Worm (Caenorhabditis elegans) whole organism, L4 larva: ENCODE data around the gene gpa-10.

Experiments used
- F44E2.7 ChIP-seq: fragments of 200-800 bp; sonication (Bioruptor generic); IDR thresholded peaks from 2 replicates; pipeline ENCODE4 v2.1.2; 2022; ENCODE audit warnings: missing genetic modification characterization, missing compliant biosample characterization
- F49E8.2 ChIP-seq: sonication (generic microtip); optimal IDR thresholded peaks from 2 replicates; lab custom pipeline; 2016; ENCODE audit warnings: missing compliant biosample characterization, mild to moderate bottlenecking, missing genetic modification characterization, borderline replicate concordance
- egl-27 ChIP-seq: sonication (generic microtip); optimal IDR thresholded peaks from 3 replicates; lab custom pipeline; 2017; ENCODE audit warnings: missing biosample characterization, missing genetic modification reagents, missing genetic modification characterization
- lin-39 ChIP-seq: fragments of 150-350 bp; optimal IDR thresholded peaks from 2 replicates; lab custom pipeline; 2014; ENCODE audit warnings: missing biosample characterization, missing genetic modification reagents, missing genetic modification characterization
- nhr-11 ChIP-seq: fragments of 150-350 bp; optimal IDR thresholded peaks from 2 replicates; lab custom pipeline; 2014; ENCODE audit warnings: missing biosample characterization, missing genetic modification characterization
- nhr-28 ChIP-seq: fragments of 150-350 bp; optimal IDR thresholded peaks from 2 replicates; lab custom pipeline; 2014; ENCODE audit warnings: missing biosample characterization, missing genetic modification characterization
- set-16 ChIP-seq: fragments of 200-800 bp; sonication (Bioruptor generic); IDR thresholded peaks from 2 replicates; pipeline ENCODE4 v1.3.6; 2022; ENCODE audit warnings: missing genetic modification reagents, missing genetic modification characterization, missing compliant biosample characterization
- snpc-4 ChIP-seq: fragments of 150-350 bp; optimal IDR thresholded peaks from 2 replicates; lab custom pipeline; 2014; ENCODE audit warnings: missing biosample characterization, missing genetic modification characterization
- tra-1 ChIP-seq: fragments of 200-800 bp; sonication (Bioruptor generic); IDR thresholded peaks from 2 replicates; pipeline ENCODE4 v1.3.6; 2022; ENCODE audit warnings: missing genetic modification reagents, missing genetic modification characterization, missing compliant biosample characterization
- ztf-11 ChIP-seq: fragments of 150-350 bp; optimal IDR thresholded peaks from 2 replicates; lab custom pipeline; 2014; ENCODE audit warnings: missing biosample characterization, missing genetic modification characterization

DNA sequence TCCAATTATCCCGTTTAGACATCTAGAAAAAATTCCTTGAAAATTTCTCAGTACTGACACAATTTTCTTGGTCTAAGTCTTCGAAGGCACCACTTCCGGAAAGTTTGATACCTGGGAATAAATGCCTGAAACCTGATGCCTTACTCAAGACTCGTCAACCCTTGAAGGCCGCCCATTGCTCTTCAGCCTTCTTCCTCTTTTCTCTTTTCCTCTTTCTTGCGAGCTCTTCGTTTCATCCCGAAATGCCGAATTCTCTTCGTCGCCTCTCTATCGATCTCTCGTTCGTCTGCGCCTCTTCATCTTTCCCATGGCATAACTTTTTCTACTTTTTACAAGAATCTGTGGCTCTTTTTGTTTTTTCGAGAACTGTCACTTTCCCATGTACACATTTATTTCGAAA is 39.1 kb upstream of the gpa-10 start:
- TF ChIP-seq set-16 (GFP tag; lab: Robert Waterston, UW) (peak; percentile 14; the same call in 1 of the 2 replicates), ztf-11 (no peak), nhr-11 (tag; lab: Kevin White, UChicago) (peak; percentile 33), nhr-28 (no peak), snpc-4 (tag; lab: Kevin White, UChicago) (no peak), F44E2.7 (GFP tag; lab: Robert Waterston, UW) (no peak), egl-27 (no peak), F49E8.2 (tag; lab: Kevin White, UChicago) (no peak), tra-1 (GFP tag; lab: Robert Waterston, UW) (no peak), lin-39 (no peak)
